Fruit fly (Drosophila melanogaster) S2 (cell line): ENCODE results near the gene CG8560.

Experiments used
- CG8478 ChIP-seq: fragments of >200 bp; optimal IDR thresholded peaks from 2 replicates; lab custom pipeline; 2018
- CTCF ChIP-seq, 2 experiments: fragments of >200 bp; optimal IDR thresholded peaks; 2 replicates each; lab custom pipeline; 2018

DNA sequence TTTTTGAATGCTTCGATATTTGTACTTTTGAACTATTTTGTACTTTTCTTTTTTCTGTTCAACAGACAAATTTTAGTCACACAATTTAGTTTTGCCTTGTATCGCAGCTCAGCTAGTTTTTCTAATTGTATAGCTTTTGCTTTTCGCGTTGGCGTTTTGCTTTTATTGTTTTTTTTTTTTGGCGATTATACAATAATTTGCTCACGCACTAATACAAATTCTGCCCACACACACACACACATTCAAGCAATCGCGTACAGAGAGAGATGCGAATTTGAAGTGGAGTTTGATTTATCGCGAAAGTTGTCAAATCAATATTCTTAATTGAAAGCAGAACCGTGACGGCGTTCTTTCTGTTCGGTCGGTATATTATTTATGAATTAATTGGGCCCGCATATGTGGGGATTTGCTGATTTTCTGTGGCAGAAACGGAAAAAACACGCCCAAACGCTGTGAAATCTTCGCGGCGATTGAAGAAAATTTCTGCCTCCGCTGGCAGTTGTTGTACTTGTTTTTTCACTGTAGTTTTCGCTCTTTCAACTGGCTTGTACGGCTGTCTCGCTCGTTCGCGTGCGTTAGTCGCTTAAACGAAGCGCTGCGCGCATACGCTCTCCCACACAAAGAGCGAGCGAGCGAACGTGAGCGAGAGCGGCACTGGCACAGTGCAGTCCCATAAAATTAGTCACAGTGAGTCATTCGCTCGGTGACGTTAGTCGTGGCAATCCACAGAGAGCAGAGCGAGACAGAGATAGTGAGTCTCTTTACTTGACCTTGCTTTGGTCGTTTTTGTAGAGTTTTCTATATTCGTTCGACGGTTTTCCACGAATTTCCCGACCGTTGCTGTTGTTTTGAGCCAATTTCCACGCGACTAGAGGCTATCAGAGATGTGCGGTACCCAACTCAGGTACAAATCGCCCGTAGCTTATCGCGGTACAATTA is 31.0 kb upstream of the CG8560 start, which contains the start of gene Rac2:
- TF ChIP-seq CG8478 (lab: Kevin White, UChicago): no peak
- TF ChIP-seq CTCF (optimal IDR thresholded peaks at IDR 0.05; lab: Kevin White, UChicago): no peak
